Worm (Caenorhabditis elegans) whole organism, L4 larva: ENCODE measurements around the gene F36H5.18.
A peak's percentile ranks its signal among the peaks of the same experiment; 100 is the strongest.

ENCODE experiments used
- D1046.2 ChIP-seq: fragments of 200-800 bp; sonication (Bioruptor generic); IDR thresholded peaks from 2 replicates; pipeline ENCODE4 v1.3.6; 2022; ENCODE audit warnings: missing genetic modification characterization, missing compliant biosample characterization
- F10B5.3 ChIP-seq: sonication (generic microtip); optimal IDR thresholded peaks from 2 replicates; lab custom pipeline; 2016; ENCODE audit warnings: mild to moderate bottlenecking, missing genetic modification characterization, missing compliant biosample characterization
- F26F4.8 ChIP-seq: fragments of 200-800 bp; sonication (Bioruptor generic); conservative IDR thresholded peaks from 2 replicates; pipeline ENCODE4 v1.3.6; 2022; ENCODE audit warnings: missing genetic modification characterization, missing compliant biosample characterization
- F44E2.7 ChIP-seq: fragments of 200-800 bp; sonication (Bioruptor generic); IDR thresholded peaks from 2 replicates; pipeline ENCODE4 v2.1.2; 2022; ENCODE audit warnings: missing genetic modification characterization, missing compliant biosample characterization
- F49E8.2 ChIP-seq: sonication (generic microtip); optimal IDR thresholded peaks from 2 replicates; lab custom pipeline; 2016; ENCODE audit warnings: missing compliant biosample characterization, mild to moderate bottlenecking, missing genetic modification characterization, borderline replicate concordance
- Y48G9A.11 ChIP-seq: fragments of 200-800 bp; sonication (Bioruptor generic); IDR thresholded peaks from 2 replicates; pipeline ENCODE4 v1.3.6; 2022; ENCODE audit warnings: missing genetic modification reagents, missing genetic modification characterization, missing compliant biosample characterization
- Y5F2A.4 ChIP-seq: fragments of 200-800 bp; sonication (Bioruptor generic); optimal IDR thresholded peaks from 2 replicates; lab custom pipeline; 2018; ENCODE audit warnings: mild to moderate bottlenecking, missing genetic modification characterization, missing compliant biosample characterization
- aha-1 ChIP-seq: fragments of 150-350 bp; peaks from one replicate; lab custom pipeline; 2014; ENCODE audit warnings: missing biosample characterization, missing genetic modification characterization
- attf-4 ChIP-seq: sonication (generic microtip); optimal IDR thresholded peaks from 3 replicates; lab custom pipeline; 2017; ENCODE audit warnings: missing biosample characterization, missing genetic modification characterization
- ceh-20 ChIP-seq: fragments of 200-800 bp; sonication (Bioruptor generic); IDR thresholded peaks from 2 replicates; pipeline ENCODE4 v1.3.6; 2022; ENCODE audit warnings: missing genetic modification reagents, missing genetic modification characterization, missing compliant biosample characterization
- ceh-44 ChIP-seq: fragments of 200-800 bp; sonication (Bioruptor generic); IDR thresholded peaks from 2 replicates; pipeline ENCODE4 v1.3.6; 2022; ENCODE audit warnings: missing genetic modification reagents, missing genetic modification characterization, missing compliant biosample characterization
- ceh-62 ChIP-seq: sonication (generic microtip); optimal IDR thresholded peaks from 2 replicates; lab custom pipeline; 2017; ENCODE audit warnings: missing biosample characterization, missing genetic modification characterization
- cey-2 ChIP-seq: sonication (generic microtip); optimal IDR thresholded peaks from 3 replicates; lab custom pipeline; 2017; ENCODE audit warnings: missing genetic modification characterization, mild to moderate bottlenecking, missing compliant biosample characterization, antibody characterized with exemption, borderline replicate concordance; ENCODE audit not compliant: insufficient read depth
- daf-19 ChIP-seq: fragments of 200-800 bp; sonication (Bioruptor generic); conservative IDR thresholded peaks from 2 replicates; pipeline ENCODE4 v1.3.6; 2022; ENCODE audit warnings: missing genetic modification characterization, missing compliant biosample characterization
- egl-43 ChIP-seq: fragments of 200-800 bp; sonication (Bioruptor generic); IDR thresholded peaks from 2 replicates; pipeline ENCODE4 v1.3.6; 2022; ENCODE audit warnings: missing genetic modification reagents, missing genetic modification characterization, missing compliant biosample characterization
- fos-1 ChIP-seq: fragments of 150-350 bp; optimal IDR thresholded peaks from 2 replicates; lab custom pipeline; 2014; ENCODE audit warnings: missing biosample characterization, missing genetic modification characterization
- hif-1 ChIP-seq, 2 experiments: sonication (generic microtip); optimal IDR thresholded peaks; 2 replicates each; lab custom pipeline; 2016 to 2017; ENCODE audit warnings: missing compliant biosample characterization in 2 of 2, missing genetic modification characterization in 2 of 2, missing genetic modification reagents in 2 of 2, missing genotype in 2 of 2, mild to moderate bottlenecking in 1 of 2
- hmg-1.1 ChIP-seq: fragments of 200-800 bp; sonication (Bioruptor generic); IDR thresholded peaks from 2 replicates; pipeline ENCODE4 v1.3.6; 2022; ENCODE audit warnings: missing genetic modification reagents, missing genetic modification characterization, missing compliant biosample characterization
- lin-13 ChIP-seq: fragments of 150-350 bp; optimal IDR thresholded peaks from 2 replicates; lab custom pipeline; 2014; ENCODE audit warnings: missing biosample characterization, missing genetic modification reagents, missing genetic modification characterization
- lir-3 ChIP-seq: sonication (generic microtip); optimal IDR thresholded peaks from 2 replicates; lab custom pipeline; 2016; ENCODE audit warnings: mild to moderate bottlenecking, missing genetic modification characterization, missing compliant biosample characterization
- lsy-2 ChIP-seq, 2 experiments: fragments of 150-350 bp in 1 of 2; sonication (generic microtip) in 1 of 2; optimal IDR thresholded peaks; 2 replicates each; lab custom pipeline; 2014 to 2017; ENCODE audit warnings: missing biosample characterization in 2 of 2, missing genetic modification characterization in 2 of 2
- madf-5 ChIP-seq, 2 experiments: fragments of 200-800 bp; sonication (Bioruptor generic); IDR thresholded peaks; 2 replicates each; pipeline ENCODE4 v1.3.6; 2022; ENCODE audit warnings: missing compliant biosample characterization in 2 of 2, missing genetic modification characterization in 2 of 2
- madf-9 ChIP-seq: fragments of 200-800 bp; sonication (Bioruptor generic); conservative IDR thresholded peaks from 2 replicates; pipeline ENCODE4 v1.3.6; 2022; ENCODE audit warnings: missing genetic modification reagents, missing genetic modification characterization, missing compliant biosample characterization
- mdl-1 ChIP-seq, 2 experiments: fragments of 150-350 bp in 1 of 2; sonication (generic microtip) in 1 of 2; optimal IDR thresholded peaks; 2 replicates each; lab custom pipeline; 2014 to 2017; ENCODE audit warnings: missing biosample characterization in 2 of 2, missing genetic modification characterization in 2 of 2
- mep-1 ChIP-seq: fragments of 150-350 bp; sonication (generic microtip); optimal IDR thresholded peaks from 3 replicates; lab custom pipeline; 2014; ENCODE audit warnings: missing biosample characterization, missing genetic modification characterization
- mxl-2 ChIP-seq: fragments of 200-800 bp; sonication (Bioruptor generic); conservative IDR thresholded peaks from 2 replicates; pipeline ENCODE4 v1.3.6; 2022; ENCODE audit warnings: missing genetic modification reagents, missing genetic modification characterization, missing compliant biosample characterization
- nhr-10 ChIP-seq: fragments of 150-350 bp; optimal IDR thresholded peaks from 2 replicates; lab custom pipeline; 2014; ENCODE audit warnings: missing biosample characterization, missing genetic modification characterization
- nhr-102 ChIP-seq: sonication (generic microtip); optimal IDR thresholded peaks from 2 replicates; lab custom pipeline; 2016; ENCODE audit warnings: mild to moderate bottlenecking, missing genetic modification characterization, moderate library complexity, missing compliant biosample characterization
- nhr-111 ChIP-seq: fragments of 200-800 bp; sonication (Bioruptor generic); optimal IDR thresholded peaks from 2 replicates; lab custom pipeline; 2018; ENCODE audit warnings: mild to moderate bottlenecking, missing genetic modification characterization, missing compliant biosample characterization
- nhr-25 ChIP-seq: sonication (generic microtip); optimal IDR thresholded peaks from 2 replicates; lab custom pipeline; 2017; ENCODE audit warnings: missing genetic modification characterization, mild to moderate bottlenecking, missing compliant biosample characterization, antibody characterized with exemption, moderate library complexity, borderline replicate concordance; ENCODE audit not compliant: insufficient read depth
- nhr-6 ChIP-seq: fragments of 150-350 bp; optimal IDR thresholded peaks from 2 replicates; lab custom pipeline; 2014; ENCODE audit warnings: missing biosample characterization, missing genetic modification characterization
- saeg-2 ChIP-seq: fragments of 200-800 bp; sonication (Bioruptor generic); IDR thresholded peaks from 2 replicates; pipeline ENCODE4 v1.3.6; 2022; ENCODE audit warnings: missing genetic modification reagents, missing genetic modification characterization, missing compliant biosample characterization
- sdz-12 ChIP-seq: fragments of 200-800 bp; sonication (Bioruptor generic); optimal IDR thresholded peaks from 2 replicates; lab custom pipeline; 2018; ENCODE audit warnings: mild to moderate bottlenecking, missing genetic modification characterization, missing compliant biosample characterization
- snpc-1.2 ChIP-seq: fragments of 200-800 bp; sonication (Bioruptor generic); IDR thresholded peaks from 2 replicates; pipeline ENCODE4 v1.3.6; 2022; ENCODE audit warnings: missing genetic modification reagents, missing genetic modification characterization, missing compliant biosample characterization
- snpc-4 ChIP-seq: fragments of 150-350 bp; optimal IDR thresholded peaks from 2 replicates; lab custom pipeline; 2014; ENCODE audit warnings: missing biosample characterization, missing genetic modification characterization
- tag-97 ChIP-seq: fragments of 200-800 bp; sonication (Bioruptor generic); IDR thresholded peaks from 2 replicates; pipeline ENCODE4 v1.3.6; 2022; ENCODE audit warnings: missing genetic modification characterization, missing compliant biosample characterization
- tra-1 ChIP-seq: fragments of 200-800 bp; sonication (Bioruptor generic); IDR thresholded peaks from 2 replicates; pipeline ENCODE4 v1.3.6; 2022; ENCODE audit warnings: missing genetic modification reagents, missing genetic modification characterization, missing compliant biosample characterization
- unc-130 ChIP-seq: sonication (generic microtip); optimal IDR thresholded peaks from 2 replicates; lab custom pipeline; 2016; ENCODE audit warnings: missing genetic modification reagents, missing genetic modification characterization, missing compliant biosample characterization
- unc-62 ChIP-seq, 3 experiments: fragments of 150-350 bp in 1 of 3; sonication (generic microtip); optimal IDR thresholded peaks in 2 of 3; peaks in 1 of 3; 1 replicate in 1 of 3; 2 replicates in 2 of 3; lab custom pipeline; 2014 to 2017; ENCODE audit warnings: missing biosample characterization in 3 of 3, missing genetic modification characterization in 3 of 3, missing genetic modification reagents in 3 of 3, missing genotype in 1 of 3
- zfp-3 ChIP-seq: fragments of 200-800 bp; sonication (Bioruptor generic); conservative IDR thresholded peaks from 2 replicates; pipeline ENCODE4 v1.3.6; 2022; ENCODE audit warnings: missing genetic modification reagents, missing genetic modification characterization, missing compliant biosample characterization
- zip-11 ChIP-seq: fragments of 200-800 bp; sonication (Bioruptor generic); IDR thresholded peaks from 2 replicates; pipeline ENCODE4 v1.3.6; 2022; ENCODE audit warnings: missing genetic modification characterization, missing compliant biosample characterization

F36H5.18 gene

DNA sequence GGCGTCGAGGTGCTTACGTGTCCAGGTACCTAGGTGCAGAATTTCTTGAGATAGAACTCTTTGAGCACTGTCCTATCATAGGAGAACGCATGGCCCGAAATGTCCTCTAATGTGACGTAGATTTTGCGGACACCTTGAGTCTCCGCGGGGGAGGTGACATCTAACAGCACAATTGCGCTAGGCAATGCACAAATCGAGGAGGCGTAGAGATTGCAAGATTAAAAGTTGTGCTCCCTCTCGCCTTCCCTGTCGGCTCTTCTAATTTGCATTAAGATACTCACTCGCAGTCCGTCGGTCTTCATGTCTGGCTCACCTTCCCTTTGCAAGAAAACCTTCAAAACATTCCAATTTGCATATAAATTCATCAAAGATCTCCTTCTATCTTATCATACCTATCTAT lies at the start of gene F36H5.18:
Gene F36H5.18, plus strand, starts transcription at position 301 of the 400 bp plus-strand sequence.
- TF ChIP-seq unc-130 (GFP tag; lab: Kevin White, UChicago) (no peak), snpc-4 (tag; lab: Kevin White, UChicago) (no peak), mdl-1 (tag; optimal IDR thresholded peaks at IDR 0.05; lab: Kevin White, UChicago) (no peak), hmg-1.1 (GFP tag; lab: Robert Waterston, UW) (no peak), zip-11 (GFP tag; lab: Robert Waterston, UW) (no peak), cey-2 (tag; lab: Kevin White, UChicago) (no peak), fos-1 (tag; lab: Kevin White, UChicago) (no peak), unc-62 (GFP tag; optimal IDR thresholded peaks at IDR 0.05 in 1 of 2; lab: Kevin White, UChicago) (no peak), unc-62 (tag; optimal IDR thresholded peaks at IDR 0.05; lab: Kevin White, UChicago) (no peak), lin-13 (GFP tag; lab: Kevin White, UChicago) (no peak), egl-43 (GFP tag; lab: Robert Waterston, UW) (no peak), nhr-25 (no peak), lsy-2 (tag; optimal IDR thresholded peaks at IDR 0.05; lab: Kevin White, UChicago) (no peak), daf-19 (no peak), lir-3 (tag; lab: Kevin White, UChicago) (no peak), D1046.2 (GFP tag; lab: Robert Waterston, UW) (no peak), nhr-102 (tag; lab: Kevin White, UChicago) (no peak), madf-9 (GFP tag; lab: Robert Waterston, UW) (no peak), F44E2.7 (GFP tag; lab: Robert Waterston, UW) (no peak), tag-97 (GFP tag; lab: Robert Waterston, UW) (no peak), nhr-10 (tag; lab: Kevin White, UChicago) (no peak)

DNA sequence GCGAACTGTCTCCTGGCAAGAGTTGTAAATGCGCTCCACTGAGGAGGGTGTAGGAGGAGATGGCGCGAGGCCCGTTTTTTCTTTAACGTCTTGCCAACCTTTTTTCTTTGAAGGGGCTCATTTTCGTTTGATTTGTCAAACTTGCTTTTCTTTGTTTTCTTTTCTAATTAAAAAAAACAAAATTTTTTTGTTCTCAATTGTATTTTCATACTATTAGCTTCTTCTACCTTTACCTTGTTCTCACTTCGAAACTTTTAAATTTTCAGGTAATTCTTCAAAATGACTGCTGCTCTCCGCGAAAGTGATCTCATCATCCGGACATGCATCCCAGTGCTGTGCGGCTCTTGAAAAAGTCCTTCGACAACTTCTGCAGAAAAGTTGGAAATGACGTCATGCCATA lies 49.7 kb upstream of the F36H5.18 start, which contains the start of gene fbxa-184:
Gene fbxa-184, plus strand, starts transcription at position 301 of the 400 bp plus-strand sequence.
- TF ChIP-seq Y5F2A.4 (GFP tag; lab: Kevin White, UChicago) (no peak), aha-1 (peak; percentile 28)

DNA sequence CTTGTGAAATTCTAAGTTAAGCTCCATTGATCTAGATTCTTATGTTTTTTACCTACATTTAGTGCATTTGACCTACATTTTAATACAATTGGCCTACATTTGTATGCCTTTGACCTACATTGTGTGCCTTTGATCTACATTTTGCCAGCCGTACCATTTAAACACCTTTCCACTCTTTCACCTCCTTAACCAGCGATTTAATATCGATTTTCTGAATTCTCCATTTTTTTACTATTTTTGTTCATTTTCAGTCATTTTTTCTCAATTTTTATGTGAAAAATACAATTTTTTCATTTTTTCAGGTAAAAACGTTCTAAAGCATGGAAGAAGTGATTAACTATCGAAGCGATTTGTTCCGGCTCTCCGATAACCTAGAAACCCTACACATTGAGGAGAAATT lies 46.8 kb upstream of the F36H5.18 start, which contains the start of gene btb-7:
Gene btb-7, plus strand, starts transcription at position 301 of the 400 bp plus-strand sequence.
- TF ChIP-seq daf-19 (no peak), F49E8.2 (tag; lab: Kevin White, UChicago) (no peak)

DNA sequence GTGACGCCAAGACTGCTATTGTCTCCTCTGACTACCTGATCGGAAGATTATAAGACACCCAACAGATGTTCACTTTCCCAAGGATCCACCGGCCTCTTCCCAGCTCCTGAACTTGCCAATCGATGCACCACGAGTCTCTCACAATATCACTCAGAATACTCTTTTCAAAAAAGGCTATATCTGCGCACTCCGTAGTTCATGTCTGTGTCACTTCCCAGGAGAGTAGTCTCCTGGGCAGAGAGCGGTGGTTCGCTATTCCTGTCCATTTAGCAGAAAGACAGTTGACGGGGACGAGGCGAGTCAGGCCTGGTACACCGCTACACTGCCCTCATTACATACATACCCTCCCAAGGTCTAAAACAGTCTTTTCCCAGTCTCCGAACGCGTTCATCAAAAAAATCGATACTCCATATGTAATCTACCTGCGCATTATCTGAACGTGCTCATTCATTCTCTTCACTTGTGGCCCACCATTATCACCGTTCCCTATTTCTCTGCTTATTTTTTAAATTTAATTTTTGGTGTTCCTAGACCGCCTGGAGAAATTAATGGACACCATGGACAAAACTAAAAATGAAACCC lies 44.8 kb upstream of the F36H5.18 start, which contains the start of gene btb-6:
Gene btb-6, plus strand, starts transcription at position 532 of the 582 bp plus-strand sequence.
- TF ChIP-seq mep-1 (tag; lab: Kevin White, UChicago) = no peak
- no peak for TF ChIP-seq snpc-4 (tag; lab: Kevin White, UChicago)
- TF ChIP-seq ceh-20 (GFP tag; lab: Robert Waterston, UW) = no peak
- TF ChIP-seq nhr-111 (GFP tag; lab: Kevin White, UChicago) = no peak
- TF ChIP-seq hif-1 (tag; optimal IDR thresholded peaks at IDR 0.05; lab: Kevin White, UChicago) = no peak
- TF ChIP-seq F26F4.8 (GFP tag; lab: Robert Waterston, UW) = no peak
- TF ChIP-seq hmg-1.1 (GFP tag; lab: Robert Waterston, UW) = no peak
- TF ChIP-seq mxl-2 (GFP tag; lab: Robert Waterston, UW) = no peak
- TF ChIP-seq tra-1 (GFP tag; lab: Robert Waterston, UW) = no peak

DNA sequence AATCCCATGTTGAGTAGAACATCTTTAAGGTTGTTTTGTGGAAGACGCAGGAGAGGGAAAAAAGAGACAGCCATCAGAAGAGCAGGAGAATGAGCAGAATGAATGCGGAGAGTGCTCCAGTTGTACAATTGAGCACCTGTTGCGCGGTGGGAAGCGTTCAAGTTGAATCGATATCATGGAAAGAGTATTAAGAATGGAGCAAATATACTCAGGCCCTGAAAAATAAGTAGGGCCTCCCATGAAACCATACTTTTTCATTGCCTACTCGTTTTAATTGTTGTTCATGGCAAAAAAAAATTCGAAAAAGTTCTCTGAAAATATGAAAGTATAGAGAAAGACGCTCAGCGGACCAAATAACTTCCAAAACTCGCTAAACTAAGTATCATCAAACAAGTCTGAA lies 40.5 kb upstream of the F36H5.18 start, which contains the start of gene fbxb-48:
Gene fbxb-48, minus strand, starts transcription at position 101 of the 400 bp plus-strand sequence.
- no peak for TF ChIP-seq hmg-1.1 (GFP tag; lab: Robert Waterston, UW)
- no peak for TF ChIP-seq snpc-1.2 (GFP tag; lab: Robert Waterston, UW)
- TF ChIP-seq ceh-44 (GFP tag; lab: Robert Waterston, UW) = no peak
- TF ChIP-seq saeg-2 (GFP tag; lab: Robert Waterston, UW) = no peak
- TF ChIP-seq cey-2 (tag; lab: Kevin White, UChicago) = no peak
- no peak for TF ChIP-seq F10B5.3 (tag; lab: Kevin White, UChicago)
- no peak for TF ChIP-seq Y48G9A.11 (GFP tag; lab: Robert Waterston, UW)
- TF ChIP-seq madf-5 (GFP tag; IDR thresholded peaks at IDR 0.05; lab: Robert Waterston, UW) = no peak
- no peak for TF ChIP-seq zfp-3 (GFP tag; lab: Robert Waterston, UW)
- no peak for TF ChIP-seq unc-62 (GFP tag; optimal IDR thresholded peaks at IDR 0.05 in 1 of 2; lab: Kevin White, UChicago)
- TF ChIP-seq unc-62 (tag; optimal IDR thresholded peaks at IDR 0.05; lab: Kevin White, UChicago) = no peak
- TF ChIP-seq ceh-62 = no peak
- no peak for TF ChIP-seq D1046.2 (GFP tag; lab: Robert Waterston, UW)
- TF ChIP-seq nhr-6 = no peak
- TF ChIP-seq mxl-2 (GFP tag; lab: Robert Waterston, UW) = no peak
- no peak for TF ChIP-seq snpc-4 (tag; lab: Kevin White, UChicago)
- TF ChIP-seq attf-4 (tag; lab: Kevin White, UChicago) = no peak
- TF ChIP-seq sdz-12 (GFP tag; lab: Kevin White, UChicago) = no peak
